Worm (Caenorhabditis elegans) whole organism, L4 larva: ENCODE measurements around the gene F46F2.5.
A peak's percentile ranks its signal among the peaks of the same experiment; 100 is the strongest.

Source experiments
- F26F4.8 ChIP-seq: fragments of 200-800 bp; sonication (Bioruptor generic); conservative IDR thresholded peaks from 2 replicates; pipeline ENCODE4 v1.3.6; 2022; ENCODE audit warnings: missing genetic modification characterization, missing compliant biosample characterization
- F44E2.7 ChIP-seq: fragments of 200-800 bp; sonication (Bioruptor generic); IDR thresholded peaks from 2 replicates; pipeline ENCODE4 v2.1.2; 2022; ENCODE audit warnings: missing genetic modification characterization, missing compliant biosample characterization
- F49E8.2 ChIP-seq: sonication (generic microtip); optimal IDR thresholded peaks from 2 replicates; lab custom pipeline; 2016; ENCODE audit warnings: missing compliant biosample characterization, mild to moderate bottlenecking, missing genetic modification characterization, borderline replicate concordance
- Y48G9A.11 ChIP-seq: fragments of 200-800 bp; sonication (Bioruptor generic); IDR thresholded peaks from 2 replicates; pipeline ENCODE4 v1.3.6; 2022; ENCODE audit warnings: missing genetic modification reagents, missing genetic modification characterization, missing compliant biosample characterization
- Y75B8A.6 ChIP-seq: fragments of 200-800 bp; sonication (Bioruptor generic); IDR thresholded peaks from 2 replicates; pipeline ENCODE4 v1.3.6; 2022; ENCODE audit warnings: missing genetic modification reagents, missing genetic modification characterization, missing compliant biosample characterization
- ZK337.2 ChIP-seq: fragments of 200-800 bp; sonication (Bioruptor generic); IDR thresholded peaks from 2 replicates; pipeline ENCODE4 v1.3.6; 2022; ENCODE audit warnings: missing genetic modification reagents, missing genetic modification characterization, missing compliant biosample characterization
- ZK546.5 ChIP-seq, 2 experiments: sonication (generic microtip); optimal IDR thresholded peaks; 2 replicates each; lab custom pipeline; 2017; ENCODE audit warnings: missing biosample characterization in 2 of 2, missing genetic modification characterization in 2 of 2
- aly-2 ChIP-seq: sonication (generic microtip); optimal IDR thresholded peaks from 2 replicates; lab custom pipeline; 2018; ENCODE audit warnings: missing biosample characterization, missing genetic modification characterization
- ama-1 ChIP-seq: fragments of 150-350 bp; optimal IDR thresholded peaks from 2 replicates; lab custom pipeline; 2014; ENCODE audit warnings: inconsistent platforms, mixed read lengths
- attf-4 ChIP-seq: sonication (generic microtip); optimal IDR thresholded peaks from 3 replicates; lab custom pipeline; 2017; ENCODE audit warnings: missing biosample characterization, missing genetic modification characterization
- ceh-44 ChIP-seq: fragments of 200-800 bp; sonication (Bioruptor generic); IDR thresholded peaks from 2 replicates; pipeline ENCODE4 v1.3.6; 2022; ENCODE audit warnings: missing genetic modification reagents, missing genetic modification characterization, missing compliant biosample characterization
- ceh-62 ChIP-seq: sonication (generic microtip); optimal IDR thresholded peaks from 2 replicates; lab custom pipeline; 2017; ENCODE audit warnings: missing biosample characterization, missing genetic modification characterization
- ces-1 ChIP-seq: fragments of 150-350 bp; sonication (generic microtip); optimal IDR thresholded peaks from 4 replicates; lab custom pipeline; 2014; ENCODE audit warnings: missing biosample characterization, missing genetic modification reagents, missing genetic modification characterization
- dmd-6 ChIP-seq: fragments of 200-800 bp; sonication (Bioruptor generic); IDR thresholded peaks from 2 replicates; pipeline ENCODE4 v1.3.6; 2022; ENCODE audit warnings: missing genetic modification reagents, missing genetic modification characterization, missing compliant biosample characterization
- dmd-8 ChIP-seq: fragments of 200-800 bp; sonication (Bioruptor generic); IDR thresholded peaks from 2 replicates; pipeline ENCODE4 v1.3.6; 2022; ENCODE audit warnings: missing genetic modification characterization, missing compliant biosample characterization
- dmd-9 ChIP-seq: fragments of 200-800 bp; sonication (Bioruptor generic); IDR thresholded peaks from 2 replicates; pipeline ENCODE4 v1.3.6; 2022; ENCODE audit warnings: missing genetic modification reagents, missing genetic modification characterization, missing compliant biosample characterization
- duxl-1 ChIP-seq: sonication (generic microtip); optimal IDR thresholded peaks from 2 replicates; lab custom pipeline; 2016; ENCODE audit warnings: mild to moderate bottlenecking, missing genetic modification characterization, moderate library complexity, missing compliant biosample characterization; ENCODE audit not compliant: poor library complexity
- dve-1 ChIP-seq: sonication (generic microtip); optimal IDR thresholded peaks from 2 replicates; lab custom pipeline; 2017; ENCODE audit warnings: antibody characterized with exemption, mild to moderate bottlenecking, missing genetic modification characterization, missing compliant biosample characterization; ENCODE audit not compliant: insufficient read depth
- egl-27 ChIP-seq: sonication (generic microtip); optimal IDR thresholded peaks from 3 replicates; lab custom pipeline; 2017; ENCODE audit warnings: missing biosample characterization, missing genetic modification reagents, missing genetic modification characterization
- fkh-10 ChIP-seq: fragments of 150-350 bp; optimal IDR thresholded peaks from 2 replicates; lab custom pipeline; 2014; ENCODE audit warnings: missing biosample characterization, missing genetic modification reagents, missing genetic modification characterization
- fos-1 ChIP-seq: fragments of 150-350 bp; optimal IDR thresholded peaks from 2 replicates; lab custom pipeline; 2014; ENCODE audit warnings: missing biosample characterization, missing genetic modification characterization
- hlh-30 ChIP-seq: sonication (generic microtip); optimal IDR thresholded peaks from 2 replicates; lab custom pipeline; 2017; ENCODE audit warnings: antibody characterized with exemption, mild to moderate bottlenecking, missing genetic modification characterization, missing compliant biosample characterization; ENCODE audit not compliant: insufficient read depth
- hmg-1.1 ChIP-seq: fragments of 200-800 bp; sonication (Bioruptor generic); IDR thresholded peaks from 2 replicates; pipeline ENCODE4 v1.3.6; 2022; ENCODE audit warnings: missing genetic modification reagents, missing genetic modification characterization, missing compliant biosample characterization
- lim-7 ChIP-seq: fragments of 200-800 bp; sonication (Bioruptor generic); IDR thresholded peaks from 2 replicates; pipeline ENCODE4 v1.3.6; 2022; ENCODE audit warnings: missing genetic modification characterization, missing compliant biosample characterization
- lin-1 ChIP-seq: fragments of 200-800 bp; sonication (Bioruptor generic); IDR thresholded peaks from 2 replicates; pipeline ENCODE4 v1.3.6; 2022; ENCODE audit warnings: missing genetic modification reagents, missing genetic modification characterization, missing compliant biosample characterization
- lin-13 ChIP-seq: fragments of 150-350 bp; optimal IDR thresholded peaks from 2 replicates; lab custom pipeline; 2014; ENCODE audit warnings: missing biosample characterization, missing genetic modification reagents, missing genetic modification characterization
- lin-38 ChIP-seq: fragments of 200-800 bp; sonication (Bioruptor generic); IDR thresholded peaks from 2 replicates; pipeline ENCODE4 v1.3.6; 2022; ENCODE audit warnings: missing genetic modification reagents, missing genetic modification characterization, missing compliant biosample characterization
- lin-39 ChIP-seq: fragments of 150-350 bp; optimal IDR thresholded peaks from 2 replicates; lab custom pipeline; 2014; ENCODE audit warnings: missing biosample characterization, missing genetic modification reagents, missing genetic modification characterization
- lir-3 ChIP-seq: sonication (generic microtip); optimal IDR thresholded peaks from 2 replicates; lab custom pipeline; 2016; ENCODE audit warnings: mild to moderate bottlenecking, missing genetic modification characterization, missing compliant biosample characterization
- madf-5 ChIP-seq, 2 experiments: fragments of 200-800 bp; sonication (Bioruptor generic); IDR thresholded peaks; 2 replicates each; pipeline ENCODE4 v1.3.6; 2022; ENCODE audit warnings: missing compliant biosample characterization in 2 of 2, missing genetic modification characterization in 2 of 2
- madf-9 ChIP-seq: fragments of 200-800 bp; sonication (Bioruptor generic); conservative IDR thresholded peaks from 2 replicates; pipeline ENCODE4 v1.3.6; 2022; ENCODE audit warnings: missing genetic modification reagents, missing genetic modification characterization, missing compliant biosample characterization
- mep-1 ChIP-seq: fragments of 150-350 bp; sonication (generic microtip); optimal IDR thresholded peaks from 3 replicates; lab custom pipeline; 2014; ENCODE audit warnings: missing biosample characterization, missing genetic modification characterization
- mxl-2 ChIP-seq: fragments of 200-800 bp; sonication (Bioruptor generic); conservative IDR thresholded peaks from 2 replicates; pipeline ENCODE4 v1.3.6; 2022; ENCODE audit warnings: missing genetic modification reagents, missing genetic modification characterization, missing compliant biosample characterization
- nhr-102 ChIP-seq: sonication (generic microtip); optimal IDR thresholded peaks from 2 replicates; lab custom pipeline; 2016; ENCODE audit warnings: mild to moderate bottlenecking, missing genetic modification characterization, moderate library complexity, missing compliant biosample characterization
- nhr-11 ChIP-seq: fragments of 150-350 bp; optimal IDR thresholded peaks from 2 replicates; lab custom pipeline; 2014; ENCODE audit warnings: missing biosample characterization, missing genetic modification characterization
- nhr-237 ChIP-seq: sonication (generic microtip); optimal IDR thresholded peaks from 2 replicates; lab custom pipeline; 2017; ENCODE audit warnings: missing biosample characterization, missing genetic modification characterization
- nhr-25 ChIP-seq: sonication (generic microtip); optimal IDR thresholded peaks from 2 replicates; lab custom pipeline; 2017; ENCODE audit warnings: missing genetic modification characterization, mild to moderate bottlenecking, missing compliant biosample characterization, antibody characterized with exemption, moderate library complexity, borderline replicate concordance; ENCODE audit not compliant: insufficient read depth
- nhr-48 ChIP-seq: sonication (generic microtip); optimal IDR thresholded peaks from 2 replicates; lab custom pipeline; 2016; ENCODE audit warnings: mild to moderate bottlenecking, missing genetic modification characterization, missing compliant biosample characterization
- nhr-77 ChIP-seq: fragments of 150-350 bp; optimal IDR thresholded peaks from 2 replicates; lab custom pipeline; 2014; ENCODE audit warnings: missing biosample characterization, missing genetic modification characterization
- rbr-2 ChIP-seq: sonication (generic microtip); optimal IDR thresholded peaks from 2 replicates; lab custom pipeline; 2016; ENCODE audit warnings: missing genotype, missing genetic modification characterization, missing compliant biosample characterization
- set-16 ChIP-seq: fragments of 200-800 bp; sonication (Bioruptor generic); IDR thresholded peaks from 2 replicates; pipeline ENCODE4 v1.3.6; 2022; ENCODE audit warnings: missing genetic modification reagents, missing genetic modification characterization, missing compliant biosample characterization
- snpc-1.2 ChIP-seq: fragments of 200-800 bp; sonication (Bioruptor generic); IDR thresholded peaks from 2 replicates; pipeline ENCODE4 v1.3.6; 2022; ENCODE audit warnings: missing genetic modification reagents, missing genetic modification characterization, missing compliant biosample characterization
- tag-97 ChIP-seq: fragments of 200-800 bp; sonication (Bioruptor generic); IDR thresholded peaks from 2 replicates; pipeline ENCODE4 v1.3.6; 2022; ENCODE audit warnings: missing genetic modification characterization, missing compliant biosample characterization
- tra-1 ChIP-seq: fragments of 200-800 bp; sonication (Bioruptor generic); IDR thresholded peaks from 2 replicates; pipeline ENCODE4 v1.3.6; 2022; ENCODE audit warnings: missing genetic modification reagents, missing genetic modification characterization, missing compliant biosample characterization
- unc-62 ChIP-seq, 3 experiments: fragments of 150-350 bp in 1 of 3; sonication (generic microtip); optimal IDR thresholded peaks in 2 of 3; peaks in 1 of 3; 1 replicate in 1 of 3; 2 replicates in 2 of 3; lab custom pipeline; 2014 to 2017; ENCODE audit warnings: missing biosample characterization in 3 of 3, missing genetic modification characterization in 3 of 3, missing genetic modification reagents in 3 of 3, missing genotype in 1 of 3
- vab-7 ChIP-seq: fragments of 200-800 bp; sonication (Bioruptor generic); IDR thresholded peaks from 2 replicates; pipeline ENCODE4 v1.3.6; 2022; ENCODE audit warnings: missing genetic modification reagents, missing genetic modification characterization, missing compliant biosample characterization
- zfp-3 ChIP-seq: fragments of 200-800 bp; sonication (Bioruptor generic); conservative IDR thresholded peaks from 2 replicates; pipeline ENCODE4 v1.3.6; 2022; ENCODE audit warnings: missing genetic modification reagents, missing genetic modification characterization, missing compliant biosample characterization
- zip-2 ChIP-seq: fragments of 150-350 bp; optimal IDR thresholded peaks from 2 replicates; lab custom pipeline; 2014; ENCODE audit warnings: missing biosample characterization, missing genetic modification characterization
- ztf-7 ChIP-seq: fragments of 150-350 bp; optimal IDR thresholded peaks from 2 replicates; lab custom pipeline; 2014; ENCODE audit warnings: missing biosample characterization, missing genetic modification characterization

F46F2.5 gene

DNA sequence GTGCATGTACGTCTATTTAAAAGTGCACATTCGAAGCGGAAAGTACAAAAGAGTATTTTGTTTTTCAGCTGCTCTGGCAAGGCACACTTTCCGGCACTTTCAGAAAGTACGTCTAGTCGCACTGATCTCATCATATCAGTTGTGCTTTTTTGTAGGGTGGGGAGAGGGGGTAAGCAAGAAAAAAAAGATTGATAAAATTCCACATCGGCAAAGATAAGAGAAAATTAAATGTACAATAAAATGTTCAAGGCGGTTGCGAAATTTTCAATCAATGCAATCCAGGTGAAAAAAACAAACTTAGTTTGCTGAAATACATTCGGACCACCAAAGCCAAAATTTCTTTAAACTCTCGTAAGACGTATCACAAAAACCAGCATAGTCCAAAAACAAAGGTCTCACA, 13.7 kb downstream of the F46F2.5 start (continued):
- TF ChIP-seq F49E8.2 (tag; lab: Kevin White, UChicago) (no peak), lin-1 (GFP tag; lab: Robert Waterston, UW) (no peak), tra-1 (peak; percentile 29; the same call in 1 of the 2 replicates), vab-7 (GFP tag; lab: Robert Waterston, UW) (no peak), lim-7 (GFP tag; lab: Robert Waterston, UW) (no peak)

ce11 chrX:15276774-15277173, 14.3 kb downstream of the F46F2.5 start:
- no peak for TF ChIP-seq aly-2 (tag; lab: Kevin White, UChicago)
- TF ChIP-seq nhr-48 (tag; lab: Kevin White, UChicago) = peak; percentile 85
- TF ChIP-seq rbr-2 = peak; percentile 73
- peak; percentile 91 for TF ChIP-seq fkh-10 (GFP tag; lab: Kevin White, UChicago)
- peak; percentile 65 for TF ChIP-seq nhr-11
- TF ChIP-seq zip-2 (tag; lab: Kevin White, UChicago) = no peak
- TF ChIP-seq Y75B8A.6 (GFP tag; lab: Robert Waterston, UW) = no peak
- TF ChIP-seq ZK546.5 (tag; optimal IDR thresholded peaks at IDR 0.05; lab: Kevin White, UChicago) = no peak
- peak; percentile 29 for TF ChIP-seq ztf-7 (tag; lab: Kevin White, UChicago)
- no peak for TF ChIP-seq Y48G9A.11 (GFP tag; lab: Robert Waterston, UW)
- no peak for TF ChIP-seq lin-38
- TF ChIP-seq egl-27 (tag; lab: Kevin White, UChicago) = no peak
- TF ChIP-seq unc-62 (GFP tag; optimal IDR thresholded peaks at IDR 0.05 in 1 of 2; lab: Kevin White, UChicago) = peak in 1 of 2 experiments; percentile 89
- no peak for TF ChIP-seq unc-62 (tag; optimal IDR thresholded peaks at IDR 0.05; lab: Kevin White, UChicago)
- peak; percentile 62 for TF ChIP-seq dmd-6 (GFP tag; lab: Robert Waterston, UW)
- TF ChIP-seq fos-1 = no peak
- TF ChIP-seq tag-97 (GFP tag; lab: Robert Waterston, UW) = no peak
- TF ChIP-seq duxl-1 (tag; lab: Kevin White, UChicago) = no peak
- TF ChIP-seq nhr-237 (tag; lab: Kevin White, UChicago) = no peak
- TF ChIP-seq ces-1 (GFP tag; lab: Kevin White, UChicago) = peak; percentile 81
- no peak for TF ChIP-seq lin-1 (GFP tag; lab: Robert Waterston, UW)
- peak; percentile 47 for TF ChIP-seq nhr-77 (tag; lab: Kevin White, UChicago)
- TF ChIP-seq ZK337.2 = no peak
- TF ChIP-seq lin-39 (tag; lab: Kevin White, UChicago) = no peak
- TF ChIP-seq dmd-9 (GFP tag; lab: Robert Waterston, UW) = no peak
- no peak for TF ChIP-seq dmd-8 (GFP tag; lab: Robert Waterston, UW)
- TF ChIP-seq ceh-62 (tag; lab: Kevin White, UChicago) = no peak
- TF ChIP-seq dve-1 (tag; lab: Kevin White, UChicago) = peak; percentile 35
- peak; percentile 85 for TF ChIP-seq mep-1 (tag; lab: Kevin White, UChicago)
- peak; percentile 84 for TF ChIP-seq nhr-25
- no peak for TF ChIP-seq lim-7 (GFP tag; lab: Robert Waterston, UW)
- no peak for TF ChIP-seq F26F4.8 (GFP tag; lab: Robert Waterston, UW)
- TF ChIP-seq nhr-102 = peak; percentile 18
- no peak for TF ChIP-seq mxl-2
- TF ChIP-seq set-16 (GFP tag; lab: Robert Waterston, UW) = 0 out of 2 replicates have a peak, but pooled peaks have one; percentile 11
- no peak for TF ChIP-seq ceh-44
- peak; percentile 12 for TF ChIP-seq ama-1 (lab: Kevin White, UChicago)
- peak; percentile 58 for TF ChIP-seq hlh-30
- TF ChIP-seq F44E2.7 (GFP tag; lab: Robert Waterston, UW) = no peak
- 0 out of 2 replicates have a peak, but pooled peaks have one; percentile 20 for TF ChIP-seq madf-9
- TF ChIP-seq snpc-1.2 = no peak
- no peak for TF ChIP-seq lir-3 (tag; lab: Kevin White, UChicago)
- TF ChIP-seq lin-13 = no peak
- no peak for TF ChIP-seq madf-5 (GFP tag; IDR thresholded peaks at IDR 0.05; lab: Robert Waterston, UW)
- peak; percentile 76 for TF ChIP-seq hmg-1.1 (GFP tag; lab: Robert Waterston, UW)
- no peak for TF ChIP-seq zfp-3 (GFP tag; lab: Robert Waterston, UW)
- no peak for TF ChIP-seq attf-4
